Fruit fly (Drosophila melanogaster) whole organism, pupa: ENCODE results near the gene Alms1b.
A peak's percentile ranks its signal among the peaks of the same experiment; 100 is the strongest.

Experiments used
- CG10348 ChIP-seq: fragments of 200-800 bp; sonication (Bioruptor generic); IDR thresholded peaks from 2 replicates; pipeline ENCODE4 v1.3.6; 2022; ENCODE audit warnings: missing biosample characterization, missing genetic modification characterization
- CG12605 ChIP-seq: fragments of 200-800 bp; sonication (Bioruptor generic); IDR thresholded peaks from 2 replicates; pipeline ENCODE4 v1.3.6; 2022; ENCODE audit warnings: missing biosample characterization, missing genetic modification characterization
- CG14655 ChIP-seq: fragments of 200-800 bp; sonication (Bioruptor generic); optimal IDR thresholded peaks from 3 replicates; lab custom pipeline; 2017; ENCODE audit warnings: mild to moderate bottlenecking, missing biosample characterization, missing genetic modification reagents, missing genetic modification characterization
- CG15710 ChIP-seq: fragments of 200-800 bp; sonication (Bioruptor generic); optimal IDR thresholded peaks from 2 replicates; lab custom pipeline; 2018; ENCODE audit warnings: missing biosample characterization, mild to moderate bottlenecking, missing genetic modification characterization, moderate library complexity
- CG32121 ChIP-seq: fragments of 200-800 bp; sonication (Bioruptor generic); IDR thresholded peaks from 2 replicates; pipeline ENCODE4 v1.3.6; 2022; ENCODE audit warnings: missing biosample characterization, missing genetic modification characterization
- CG34367 ChIP-seq: fragments of 200-800 bp; sonication (Bioruptor generic); optimal IDR thresholded peaks from 2 replicates; lab custom pipeline; 2018; ENCODE audit warnings: missing biosample characterization, mild to moderate bottlenecking, missing genetic modification characterization
- CG4496 ChIP-seq: fragments of 200-800 bp; sonication (Bioruptor generic); IDR thresholded peaks from 3 replicates; pipeline ENCODE4 v1.3.6; 2022; ENCODE audit warnings: missing biosample characterization, missing genetic modification characterization
- CG8159 ChIP-seq: fragments of 200-800 bp; sonication (Bioruptor generic); optimal IDR thresholded peaks from 3 replicates; lab custom pipeline; 2018; ENCODE audit warnings: missing biosample characterization, mild to moderate bottlenecking, missing genetic modification characterization, moderate library complexity
- CG8301 ChIP-seq: fragments of 200-800 bp; sonication (Bioruptor generic); optimal IDR thresholded peaks from 2 replicates; lab custom pipeline; 2018; ENCODE audit warnings: missing biosample characterization, mild to moderate bottlenecking, missing genetic modification characterization
- CG9948 ChIP-seq: fragments of 200-800 bp; sonication (Bioruptor generic); optimal IDR thresholded peaks from 2 replicates; lab custom pipeline; 2018; ENCODE audit warnings: missing biosample characterization, mild to moderate bottlenecking, missing genetic modification characterization, moderate library complexity
- D1 ChIP-seq: fragments of 200-800 bp; sonication (Bioruptor generic); optimal IDR thresholded peaks from 2 replicates; lab custom pipeline; 2018; ENCODE audit warnings: missing biosample characterization, mild to moderate bottlenecking, missing genetic modification characterization, moderate library complexity
- Ets98B ChIP-seq: fragments of 200-800 bp; sonication (Bioruptor generic); IDR thresholded peaks from 2 replicates; pipeline ENCODE4 v1.3.6; 2022; ENCODE audit warnings: missing biosample characterization, missing genetic modification characterization
- Pif1A ChIP-seq: fragments of 200-800 bp; sonication (Bioruptor generic); optimal IDR thresholded peaks from 3 replicates; lab custom pipeline; 2016; ENCODE audit warnings: missing biosample characterization, missing genetic modification characterization
- Pif1B ChIP-seq: fragments of 200-800 bp; sonication (Bioruptor generic); optimal IDR thresholded peaks from 3 replicates; lab custom pipeline; 2016; ENCODE audit warnings: missing biosample characterization, missing genetic modification characterization
- Snoo ChIP-seq: fragments of 200-800 bp; sonication (Bioruptor generic); optimal IDR thresholded peaks from 3 replicates; lab custom pipeline; 2017; ENCODE audit warnings: missing biosample characterization, mild to moderate bottlenecking, missing genetic modification characterization, inconsistent platforms
- fd96Ca ChIP-seq: fragments of 200-800 bp; sonication (Bioruptor generic); IDR thresholded peaks from 3 replicates; pipeline ENCODE4 v1.3.6; 2022; ENCODE audit warnings: missing biosample characterization, missing genetic modification characterization
- gl ChIP-seq: fragments of 200-800 bp; sonication (Bioruptor generic); optimal IDR thresholded peaks from 2 replicates; lab custom pipeline; 2018; ENCODE audit warnings: missing biosample characterization, mild to moderate bottlenecking, missing genetic modification characterization
- rn ChIP-seq: fragments of 200-800 bp; sonication (Bioruptor generic); IDR thresholded peaks from 2 replicates; pipeline ENCODE4 v1.3.6; 2022; ENCODE audit warnings: missing biosample characterization, missing genetic modification characterization

Alms1b gene

DNA sequence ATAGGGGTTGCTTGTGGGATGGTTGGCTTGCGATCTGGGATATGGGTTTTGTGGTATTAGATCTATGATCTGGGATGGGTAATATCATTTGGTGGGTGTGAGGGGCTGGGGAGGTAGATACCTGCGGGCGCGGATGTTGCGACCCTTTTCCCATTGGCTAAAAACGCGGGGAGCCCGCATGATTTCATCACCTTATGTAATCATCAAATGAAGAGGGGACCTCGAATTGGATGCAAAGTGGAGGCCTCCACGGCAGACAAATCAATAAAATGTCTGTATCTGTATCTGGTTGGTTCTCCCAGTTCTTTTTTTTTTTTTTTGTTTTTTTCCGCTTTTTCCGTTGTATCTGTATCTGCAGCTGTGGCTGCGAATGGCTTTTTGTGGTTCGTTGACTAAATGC, 41.8 kb downstream of the Alms1b start:
- no peak for TF ChIP-seq fd96Ca (GFP tag; lab: Robert Waterston, UW)
- no peak for TF ChIP-seq CG32121 (GFP tag; lab: Robert Waterston, UW)

- TF ChIP-seq CG9948: no peak
- no peak for TF ChIP-seq CG14655 (GFP tag; lab: Kevin White, UChicago)
- no peak for TF ChIP-seq D1 (tag; lab: Kevin White, UChicago)
- no peak for TF ChIP-seq CG34367
- TF ChIP-seq Pif1A (GFP tag; lab: Kevin White, UChicago): no peak
- TF ChIP-seq CG32121 (GFP tag; lab: Robert Waterston, UW): no peak
- TF ChIP-seq CG12605 (GFP tag; lab: Robert Waterston, UW): no peak
- no peak for TF ChIP-seq CG8301 (tag; lab: Kevin White, UChicago)
- TF ChIP-seq Pif1B: no peak
- TF ChIP-seq Snoo (tag; lab: Kevin White, UChicago): no peak
- no peak for TF ChIP-seq CG10348 (GFP tag; lab: Robert Waterston, UW)
- TF ChIP-seq fd96Ca (GFP tag; lab: Robert Waterston, UW): no peak
- no peak for TF ChIP-seq CG15710 (tag; lab: Kevin White, UChicago)
- no peak for TF ChIP-seq rn (GFP tag; lab: Robert Waterston, UW)
- no peak for TF ChIP-seq Ets98B (GFP tag; lab: Robert Waterston, UW)
- TF ChIP-seq CG4496 (GFP tag; lab: Robert Waterston, UW): no peak
- TF ChIP-seq gl (tag; lab: Kevin White, UChicago): no peak
Measured at dm6 chrX:4587584-4587983, 43.2 kb downstream of the Alms1b start.

dm6 chrX:4582422-4582821, 48.3 kb downstream of the Alms1b start:
- TF ChIP-seq Ets98B (GFP tag; lab: Robert Waterston, UW) (0 out of 2 replicates have a peak, but pooled peaks have one; percentile 31), CG32121 (GFP tag; lab: Robert Waterston, UW) (no peak), CG14655 (GFP tag; lab: Kevin White, UChicago) (peak; percentile 23), CG8301 (tag; lab: Kevin White, UChicago) (peak; percentile 35)

- no peak for TF ChIP-seq gl (tag; lab: Kevin White, UChicago)
- no peak for TF ChIP-seq fd96Ca (GFP tag; lab: Robert Waterston, UW)
- peak; percentile 9 for TF ChIP-seq CG8159 (tag; lab: Kevin White, UChicago)
- TF ChIP-seq CG14655 (GFP tag; lab: Kevin White, UChicago): peak; percentile 31
- peak; percentile 4 for TF ChIP-seq CG15710 (tag; lab: Kevin White, UChicago)
- TF ChIP-seq D1 (tag; lab: Kevin White, UChicago): no peak
- TF ChIP-seq Snoo (tag; lab: Kevin White, UChicago): no peak
- TF ChIP-seq CG9948: peak; percentile 20
- no peak for TF ChIP-seq CG4496 (GFP tag; lab: Robert Waterston, UW)
Measured at dm6 chrX:4581769-4582168, 49.0 kb downstream of the Alms1b start.
